Worm (Caenorhabditis elegans) whole organism, mixed stage, embryonic: ENCODE results near the gene F41G3.3.

Experiments used
- M03D4.4 ChIP-seq: sonication (generic microtip); optimal IDR thresholded peaks from 2 replicates; lab custom pipeline; 2017; ENCODE audit warnings: mild to moderate bottlenecking, missing genetic modification characterization, missing compliant biosample characterization
- bed-3 ChIP-seq: fragments of 200-800 bp; sonication (Bioruptor generic); optimal IDR thresholded peaks from 3 replicates; lab custom pipeline; 2018; ENCODE audit warnings: mild to moderate bottlenecking, missing genetic modification characterization, moderate library complexity, missing compliant biosample characterization
- blmp-1 ChIP-seq: fragments of 150-350 bp; optimal IDR thresholded peaks from 2 replicates; lab custom pipeline; 2014; ENCODE audit warnings: missing biosample characterization, missing genetic modification characterization
- ceh-39 ChIP-seq: fragments of 150-350 bp; optimal IDR thresholded peaks from 2 replicates; lab custom pipeline; 2014; ENCODE audit warnings: missing biosample characterization, missing genetic modification characterization
- ceh-43 ChIP-seq: fragments of 200-800 bp; sonication (Bioruptor generic); optimal IDR thresholded peaks from 2 replicates; lab custom pipeline; 2018; ENCODE audit warnings: mild to moderate bottlenecking, missing genetic modification characterization, moderate library complexity, missing compliant biosample characterization
- ceh-83 ChIP-seq: fragments of 200-800 bp; sonication (Bioruptor generic); optimal IDR thresholded peaks from 2 replicates; lab custom pipeline; 2018; ENCODE audit warnings: mild to moderate bottlenecking, missing genetic modification characterization, missing compliant biosample characterization
- cnd-1 ChIP-seq: fragments of 200-800 bp; sonication (Bioruptor generic); optimal IDR thresholded peaks from 2 replicates; lab custom pipeline; 2018; ENCODE audit warnings: mild to moderate bottlenecking, missing genetic modification characterization, missing compliant biosample characterization
- drap-1 ChIP-seq: fragments of 200-800 bp; sonication (Bioruptor generic); optimal IDR thresholded peaks from 3 replicates; lab custom pipeline; 2018; ENCODE audit warnings: mild to moderate bottlenecking, missing genetic modification characterization, missing compliant biosample characterization
- elt-1 ChIP-seq: sonication (generic microtip); optimal IDR thresholded peaks from 2 replicates; lab custom pipeline; 2017; ENCODE audit warnings: missing genetic modification characterization, mild to moderate bottlenecking, missing compliant biosample characterization, antibody characterized with exemption, moderate library complexity, borderline replicate concordance; ENCODE audit not compliant: insufficient read depth
- elt-3 ChIP-seq: fragments of 150-350 bp; optimal IDR thresholded peaks from 2 replicates; lab custom pipeline; 2014; ENCODE audit warnings: missing biosample characterization, missing genetic modification characterization
- flh-1 ChIP-seq: fragments of 200-800 bp; sonication (Bioruptor generic); optimal IDR thresholded peaks from 2 replicates; lab custom pipeline; 2018; ENCODE audit warnings: mild to moderate bottlenecking, missing genetic modification characterization, moderate library complexity, missing compliant biosample characterization
- ham-2 ChIP-seq: fragments of 200-800 bp; sonication (Bioruptor generic); optimal IDR thresholded peaks from 2 replicates; lab custom pipeline; 2018; ENCODE audit warnings: mild to moderate bottlenecking, missing genetic modification characterization, missing compliant biosample characterization
- hlh-1 ChIP-seq: fragments of 150-350 bp; optimal IDR thresholded peaks from 2 replicates; lab custom pipeline; 2014; ENCODE audit warnings: missing biosample characterization, missing genetic modification reagents, missing genetic modification characterization
- lin-13 ChIP-seq: fragments of 150-350 bp; optimal IDR thresholded peaks from 2 replicates; lab custom pipeline; 2014; ENCODE audit warnings: missing biosample characterization, missing genetic modification characterization
- lin-32 ChIP-seq: fragments of 200-800 bp; sonication (Bioruptor generic); optimal IDR thresholded peaks from 2 replicates; lab custom pipeline; 2018; ENCODE audit warnings: mild to moderate bottlenecking, missing genetic modification characterization, missing compliant biosample characterization
- lsy-2 ChIP-seq: fragments of 150-350 bp; optimal IDR thresholded peaks from 2 replicates; lab custom pipeline; 2014; ENCODE audit warnings: missing biosample characterization, missing genetic modification characterization
- mab-5 ChIP-seq: fragments of 150-350 bp; optimal IDR thresholded peaks from 2 replicates; lab custom pipeline; 2014; ENCODE audit warnings: missing biosample characterization, missing genetic modification characterization
- mep-1 ChIP-seq: fragments of 150-350 bp; optimal IDR thresholded peaks from 2 replicates; lab custom pipeline; 2017; ENCODE audit warnings: missing biosample characterization, missing genetic modification reagents, missing genetic modification characterization, inconsistent platforms
- mls-2 ChIP-seq: sonication (generic microtip); optimal IDR thresholded peaks from 2 replicates; lab custom pipeline; 2016; ENCODE audit warnings: mild to moderate bottlenecking, missing genetic modification characterization, moderate library complexity, missing compliant biosample characterization
- nhr-12 ChIP-seq: fragments of 150-350 bp; optimal IDR thresholded peaks from 2 replicates; lab custom pipeline; 2014; ENCODE audit warnings: missing biosample characterization, missing genetic modification characterization
- nhr-2 ChIP-seq: fragments of 150-350 bp; optimal IDR thresholded peaks from 2 replicates; lab custom pipeline; 2014; ENCODE audit warnings: missing biosample characterization, missing genetic modification characterization
- nhr-237 ChIP-seq: fragments of 150-350 bp; optimal IDR thresholded peaks from 2 replicates; lab custom pipeline; 2014; ENCODE audit warnings: missing biosample characterization, missing genetic modification characterization
- nhr-28 ChIP-seq: fragments of 150-350 bp; optimal IDR thresholded peaks from 2 replicates; lab custom pipeline; 2014; ENCODE audit warnings: missing biosample characterization, missing genetic modification characterization
- nhr-76 ChIP-seq: sonication (generic microtip); optimal IDR thresholded peaks from 2 replicates; lab custom pipeline; 2017; ENCODE audit warnings: missing biosample characterization, missing genetic modification characterization
- pha-4 ChIP-seq: fragments of 150-350 bp; optimal IDR thresholded peaks from 2 replicates; lab custom pipeline; 2018; ENCODE audit warnings: missing biosample characterization, missing genetic modification reagents, missing genetic modification characterization
- snpc-4 ChIP-seq: fragments of 150-350 bp; optimal IDR thresholded peaks from 2 replicates; lab custom pipeline; 2014; ENCODE audit warnings: missing biosample characterization, missing genetic modification characterization
- sptf-1 ChIP-seq: sonication (generic microtip); optimal IDR thresholded peaks from 2 replicates; lab custom pipeline; 2017; ENCODE audit warnings: mild to moderate bottlenecking, missing genetic modification characterization, moderate library complexity, missing compliant biosample characterization
- tbx-8 ChIP-seq: fragments of 200-800 bp; sonication (Bioruptor generic); optimal IDR thresholded peaks from 2 replicates; lab custom pipeline; 2018; ENCODE audit warnings: mild to moderate bottlenecking, missing genetic modification characterization, moderate library complexity, missing compliant biosample characterization
- unc-120 ChIP-seq: sonication (generic microtip); optimal IDR thresholded peaks from 2 replicates; lab custom pipeline; 2017; ENCODE audit warnings: missing genetic modification characterization, missing compliant biosample characterization; ENCODE audit not compliant: poor library complexity, severe bottlenecking
- unc-39 ChIP-seq: fragments of 150-350 bp; optimal IDR thresholded peaks from 2 replicates; lab custom pipeline; 2014; ENCODE audit warnings: missing biosample characterization, missing genetic modification characterization
- unc-62 ChIP-seq: fragments of 150-350 bp; optimal IDR thresholded peaks from 2 replicates; lab custom pipeline; 2014; ENCODE audit warnings: missing biosample characterization, missing genetic modification reagents, missing genetic modification characterization
- ztf-11 ChIP-seq: fragments of 150-350 bp; optimal IDR thresholded peaks from 2 replicates; lab custom pipeline; 2014; ENCODE audit warnings: missing biosample characterization, missing genetic modification characterization

The F41G3.3 gene

ce11 chrII:6712177-6712981 is 44.0 kb upstream of the F41G3.3 start, which contains the start of the genes dpy-10 and T14B4.19:
Gene dpy-10 (minus strand): TSS chrII:6712227.
Gene T14B4.19 (minus strand): TSS chrII:6712931.
- TF ChIP-seq mls-2 (tag; lab: Kevin White, UChicago) (no peak), elt-1 (peak; percentile 80), unc-120 (tag; lab: Kevin White, UChicago) (no peak), nhr-12 (tag; lab: Kevin White, UChicago) (no peak), elt-3 (tag; lab: Kevin White, UChicago) (peak; percentile 58), cnd-1 (tag; lab: Kevin White, UChicago) (no peak), drap-1 (GFP tag; lab: Kevin White, UChicago) (no peak), nhr-28 (tag; lab: Kevin White, UChicago) (no peak), nhr-237 (no peak), snpc-4 (no peak), ham-2 (GFP tag; lab: Kevin White, UChicago) (peak; percentile 39), ceh-43 (GFP tag; lab: Kevin White, UChicago) (no peak), blmp-1 (tag; lab: Kevin White, UChicago) (peak; percentile 82), unc-62 (GFP tag; lab: Kevin White, UChicago) (no peak), bed-3 (GFP tag; lab: Kevin White, UChicago) (no peak), lsy-2 (tag; lab: Kevin White, UChicago) (no peak), ceh-39 (tag; lab: Kevin White, UChicago) (no peak), flh-1 (GFP tag; lab: Kevin White, UChicago) (no peak), sptf-1 (no peak)
- TF ChIP-seq, all 35 proteins: peak for 4

ce11 chrII:6713003-6713402 is 43.3 kb upstream of the F41G3.3 start:
- TF ChIP-seq snpc-4 = no peak
- no peak for TF ChIP-seq sptf-1
- TF ChIP-seq tbx-8 (GFP tag; lab: Kevin White, UChicago) = no peak
- no peak for TF ChIP-seq nhr-2
- TF ChIP-seq nhr-76 = no peak
- TF ChIP-seq ceh-83 = no peak
- no peak for TF ChIP-seq mep-1
- no peak for TF ChIP-seq ceh-39 (tag; lab: Kevin White, UChicago)
- TF ChIP-seq lin-32 (GFP tag; lab: Kevin White, UChicago) = no peak
- no peak for TF ChIP-seq nhr-237
- no peak for TF ChIP-seq elt-3 (tag; lab: Kevin White, UChicago)
- TF ChIP-seq lin-13 (tag; lab: Kevin White, UChicago) = no peak
- no peak for TF ChIP-seq unc-120 (tag; lab: Kevin White, UChicago)
- peak; percentile 51 for TF ChIP-seq elt-1
- no peak for TF ChIP-seq pha-4 (tag; lab: Kevin White, UChicago)
- peak; percentile 32 for TF ChIP-seq unc-62 (GFP tag; lab: Kevin White, UChicago)
- TF ChIP-seq ham-2 (GFP tag; lab: Kevin White, UChicago) = peak; percentile 84
- TF ChIP-seq M03D4.4 (tag; lab: Kevin White, UChicago) = no peak
- TF ChIP-seq blmp-1 (tag; lab: Kevin White, UChicago) = no peak
- no peak for TF ChIP-seq drap-1 (GFP tag; lab: Kevin White, UChicago)
- TF ChIP-seq mab-5 (tag; lab: Kevin White, UChicago) = no peak

ce11 chrII:6713832-6714342 is 42.4 kb upstream of the F41G3.3 start, which contains the start of gene dpy-2:
Gene dpy-2 (plus strand): TSS chrII:6714292.
- TF ChIP-seq elt-3 (tag; lab: Kevin White, UChicago) (peak; percentile 34), unc-62 (GFP tag; lab: Kevin White, UChicago) (peak; percentile 23), blmp-1 (tag; lab: Kevin White, UChicago) (peak; percentile 82), lsy-2 (tag; lab: Kevin White, UChicago) (no peak), elt-1 (peak; percentile 8)

ce11 chrII:6715853-6716252 is 40.5 kb upstream of the F41G3.3 start:
- no peak for TF ChIP-seq mab-5 (tag; lab: Kevin White, UChicago)
- TF ChIP-seq snpc-4 = no peak
- TF ChIP-seq hlh-1 (tag; lab: Kevin White, UChicago) = no peak
- TF ChIP-seq lin-13 (tag; lab: Kevin White, UChicago) = no peak
- TF ChIP-seq ceh-83 = no peak
- no peak for TF ChIP-seq blmp-1 (tag; lab: Kevin White, UChicago)
- no peak for TF ChIP-seq ztf-11
- TF ChIP-seq unc-39 = no peak
- TF ChIP-seq unc-120 (tag; lab: Kevin White, UChicago) = no peak
- no peak for TF ChIP-seq nhr-76
- no peak for TF ChIP-seq M03D4.4 (tag; lab: Kevin White, UChicago)
- no peak for TF ChIP-seq nhr-2
- no peak for TF ChIP-seq flh-1 (GFP tag; lab: Kevin White, UChicago)
- TF ChIP-seq pha-4 (tag; lab: Kevin White, UChicago) = no peak
- TF ChIP-seq nhr-28 (tag; lab: Kevin White, UChicago) = no peak
- TF ChIP-seq lin-32 (GFP tag; lab: Kevin White, UChicago) = no peak
- TF ChIP-seq sptf-1 = no peak
